Worm (Caenorhabditis elegans) whole organism, L2 larva: ENCODE results near the gene R04B3.1.

Experiments
- fos-1 ChIP-seq: fragments of 150-350 bp; optimal IDR thresholded peaks from 2 replicates; lab custom pipeline; 2014; ENCODE audit warnings: missing biosample characterization, missing genetic modification characterization
- unc-39 ChIP-seq: fragments of 150-350 bp; optimal IDR thresholded peaks from 2 replicates; lab custom pipeline; 2014; ENCODE audit warnings: missing biosample characterization, missing genetic modification characterization

DNA sequence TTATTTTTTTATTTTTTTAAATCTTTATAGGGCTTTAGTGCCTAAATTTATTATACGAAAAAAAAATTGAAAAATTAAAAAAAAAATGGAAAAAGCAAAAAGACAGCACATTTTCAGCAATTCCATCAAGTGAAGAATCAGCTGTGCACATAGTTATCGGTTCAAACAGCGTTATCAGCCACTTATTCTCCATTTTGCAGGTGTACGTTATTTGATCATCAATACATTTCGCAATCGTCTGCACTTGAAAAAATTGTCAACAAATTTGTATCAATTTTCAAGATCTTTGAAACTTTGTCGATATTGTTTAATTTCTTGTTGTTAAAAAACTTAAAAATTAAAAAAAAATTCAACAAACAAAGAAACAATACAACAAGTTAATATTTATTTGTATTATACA lies 31.5 kb downstream of the R04B3.1 start:
- TF ChIP-seq unc-39 (tag; lab: Kevin White, UChicago) (no peak), fos-1 (peak; percentile 81)
